Fruit fly (Drosophila melanogaster): ENCODE results near the gene CG8003.

DNA sequence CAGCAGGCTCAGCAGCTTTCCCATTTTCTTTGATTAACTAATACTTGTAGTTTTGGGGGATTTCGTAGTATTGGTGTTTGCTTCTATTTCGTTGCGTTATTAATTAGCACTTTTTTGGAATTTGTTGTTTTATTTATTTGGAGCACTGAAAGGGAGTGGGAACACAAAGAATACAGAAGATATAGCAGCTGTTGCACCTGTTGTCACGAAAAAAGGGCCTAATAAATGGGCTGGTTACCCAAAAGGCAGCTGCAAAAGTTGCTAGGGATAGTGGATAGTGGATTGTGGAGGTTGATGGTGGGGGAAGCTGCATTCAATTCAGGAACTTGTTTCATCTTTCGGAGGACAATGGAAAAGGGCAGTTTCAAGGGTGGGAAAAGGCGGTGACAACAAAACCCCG, 1.8 kb upstream of the CG8003 start:
- TF ChIP-seq Sin3A (optimal IDR thresholded peaks at IDR 0.05) = no peak
- TF ChIP-seq Myc (optimal IDR thresholded peaks at IDR 0.05) = no peak
- no peak for TF ChIP-seq psq (optimal IDR thresholded peaks at IDR 0.05)
- TF ChIP-seq h (optimal IDR thresholded peaks at IDR 0.05) = no peak
- TF ChIP-seq ttk (optimal IDR thresholded peaks at IDR 0.05) = no peak

Measured in Kc167 (cell line).